Worm (Caenorhabditis elegans) whole organism, dauer: ENCODE results near the gene dkc-1.

Source experiments
- unc-62 ChIP-seq: sonication (generic microtip); optimal IDR thresholded peaks from 2 replicates; lab custom pipeline; 2017; ENCODE audit warnings: missing biosample characterization, missing genetic modification reagents, missing genetic modification characterization

dkc-1 gene

DNA sequence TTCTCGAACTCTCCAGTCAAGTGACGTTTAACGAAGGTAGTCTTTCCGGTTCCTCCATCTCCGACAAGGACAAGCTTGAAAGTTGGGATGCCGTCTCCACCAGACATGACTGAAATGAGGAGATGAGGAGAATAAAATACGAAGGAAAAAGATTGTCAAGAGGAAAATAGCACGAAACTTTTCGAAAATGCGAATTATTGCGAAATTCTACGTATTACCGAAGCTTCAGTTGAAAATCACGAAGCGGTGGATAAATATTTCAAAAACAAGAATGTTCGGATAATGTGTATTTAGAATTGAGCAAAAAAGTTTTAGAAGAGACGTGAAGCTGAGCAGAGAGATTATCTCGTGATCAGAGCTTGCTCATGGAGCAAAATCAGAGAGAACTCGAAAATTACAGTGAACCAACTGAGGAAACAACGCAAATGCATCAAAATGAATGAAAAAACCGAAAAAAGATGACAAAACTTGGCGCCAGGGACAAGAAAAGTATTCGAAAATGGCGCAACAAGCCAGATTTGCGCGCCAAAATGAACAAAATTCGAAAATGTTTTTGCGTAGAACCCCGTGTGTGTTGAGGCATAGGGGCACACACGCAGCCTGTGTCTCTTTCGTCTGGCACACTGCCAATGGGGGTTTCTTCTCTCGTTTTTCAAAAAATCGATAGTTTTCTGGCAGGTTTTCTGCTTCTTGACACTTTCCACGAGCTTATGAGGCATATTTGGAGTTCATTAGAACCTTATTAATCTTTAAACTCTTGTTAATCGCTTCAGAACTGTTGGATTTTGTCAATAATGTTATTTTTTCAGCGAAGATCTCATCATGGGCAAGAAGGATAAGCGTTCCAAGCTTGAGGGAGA lies at the start of gene dkc-1, which contains the start of gene ran-1:
Gene dkc-1 (plus strand): TSS at position 810 of the 860 bp plus-strand sequence.
Gene ran-1 (minus strand): TSS at position 109 of the 860 bp plus-strand sequence.
- TF ChIP-seq unc-62 (GFP tag; lab: Kevin White, UChicago), result no peak

DNA sequence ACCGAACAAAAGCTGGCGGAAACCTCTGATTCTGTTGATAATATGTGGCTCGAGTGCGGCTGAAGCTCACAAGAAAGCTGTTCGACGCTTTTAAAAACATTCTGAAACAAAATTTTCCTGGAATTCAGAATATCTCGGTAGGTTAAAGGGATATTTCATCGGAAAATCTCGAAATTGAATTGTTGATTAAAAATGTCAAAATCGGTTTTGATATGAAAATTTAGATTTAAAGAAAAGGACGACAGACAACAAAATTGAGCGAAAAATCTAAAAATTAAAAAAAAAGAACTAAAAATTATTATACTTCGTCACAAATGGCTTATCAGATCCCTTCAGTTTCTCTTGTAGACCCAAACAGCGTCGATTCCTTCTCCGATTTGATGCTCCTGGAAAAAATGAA lies 47.8 kb upstream of the dkc-1 start, which contains the start of gene Y39A1A.20:
Gene Y39A1A.20 (minus strand): TSS at position 101 of the 400 bp plus-strand sequence.
- no peak for TF ChIP-seq unc-62 (GFP tag; lab: Kevin White, UChicago)

DNA sequence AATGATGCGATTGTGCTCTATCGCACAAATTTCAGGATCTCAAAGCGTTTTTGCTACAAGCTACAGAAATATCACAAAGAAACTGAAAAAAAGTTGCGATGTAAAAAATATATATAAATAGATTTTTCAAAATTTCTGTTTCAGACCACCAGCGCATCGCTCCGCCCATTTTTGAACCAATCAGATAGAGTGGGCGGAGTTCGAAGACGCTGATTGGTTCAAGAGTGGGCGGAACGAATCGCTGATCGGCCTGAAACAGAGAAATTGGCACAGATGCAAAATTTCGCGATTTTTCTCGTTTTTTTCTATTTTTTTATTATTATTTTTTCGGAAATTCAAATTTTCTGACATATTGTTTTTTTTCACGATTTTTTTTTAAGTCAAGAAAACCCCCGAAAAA lies 45.4 kb upstream of the dkc-1 start:
- TF ChIP-seq unc-62 (GFP tag; lab: Kevin White, UChicago), result no peak

DNA sequence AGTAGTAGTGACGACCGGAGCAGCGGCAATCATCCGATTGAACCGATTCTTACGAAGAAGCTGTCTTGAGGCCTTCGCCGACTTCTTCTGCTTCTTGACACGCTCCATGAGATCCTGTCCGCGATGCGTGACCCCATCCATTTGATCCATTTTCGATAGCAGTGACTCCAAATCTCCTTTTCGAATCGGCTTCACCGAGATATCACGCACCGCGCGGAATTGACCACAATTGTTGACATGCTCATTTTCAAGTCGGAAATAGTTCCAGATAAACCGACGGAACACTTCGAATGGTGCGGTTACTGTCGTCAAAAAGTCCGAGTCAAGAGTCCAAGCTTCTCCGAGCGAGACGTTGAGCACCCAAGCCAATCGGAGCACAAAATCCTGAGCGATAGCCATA lies 44.4 kb upstream of the dkc-1 start:
- no peak for TF ChIP-seq unc-62 (GFP tag; lab: Kevin White, UChicago)

DNA sequence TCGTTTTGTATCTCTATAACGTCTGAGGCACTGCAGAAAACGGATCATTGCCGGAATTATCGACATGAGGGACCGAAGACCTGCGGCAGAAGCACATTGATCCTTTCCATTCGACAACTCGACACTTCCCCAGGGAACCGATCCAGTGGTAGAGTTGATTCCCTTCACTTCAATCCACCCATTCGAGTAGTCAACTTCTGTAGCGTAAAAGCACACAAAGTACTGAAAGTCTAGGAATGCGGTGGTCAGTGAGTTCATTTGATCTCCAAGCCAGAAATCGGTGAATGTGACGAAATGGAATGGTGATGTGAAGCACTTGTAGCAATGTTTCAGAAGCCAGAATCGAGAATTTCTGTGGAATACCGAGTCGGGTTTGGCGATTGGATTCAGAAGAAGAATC lies 43.7 kb upstream of the dkc-1 start:
- no peak for TF ChIP-seq unc-62 (GFP tag; lab: Kevin White, UChicago)

DNA sequence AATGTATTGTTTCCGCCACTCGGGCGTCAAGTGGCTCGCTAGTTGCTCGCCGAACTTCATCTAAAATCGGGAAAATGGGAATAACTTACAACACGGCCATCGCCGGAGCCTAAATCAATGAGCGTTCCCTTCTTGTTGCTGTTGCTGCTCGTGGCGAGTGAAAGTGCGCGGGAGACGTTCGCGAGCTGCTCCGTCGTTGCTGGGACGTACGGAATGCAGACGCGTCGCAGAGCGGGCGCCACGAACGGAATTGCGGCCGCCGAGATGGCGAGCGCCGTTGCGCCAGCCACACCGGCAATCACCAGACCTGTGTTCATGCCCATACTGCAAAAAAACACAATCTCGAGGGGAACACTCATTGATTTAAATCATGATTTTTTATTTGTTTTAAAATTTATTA lies 41.7 kb upstream of the dkc-1 start:
- no peak for TF ChIP-seq unc-62 (GFP tag; lab: Kevin White, UChicago)

DNA sequence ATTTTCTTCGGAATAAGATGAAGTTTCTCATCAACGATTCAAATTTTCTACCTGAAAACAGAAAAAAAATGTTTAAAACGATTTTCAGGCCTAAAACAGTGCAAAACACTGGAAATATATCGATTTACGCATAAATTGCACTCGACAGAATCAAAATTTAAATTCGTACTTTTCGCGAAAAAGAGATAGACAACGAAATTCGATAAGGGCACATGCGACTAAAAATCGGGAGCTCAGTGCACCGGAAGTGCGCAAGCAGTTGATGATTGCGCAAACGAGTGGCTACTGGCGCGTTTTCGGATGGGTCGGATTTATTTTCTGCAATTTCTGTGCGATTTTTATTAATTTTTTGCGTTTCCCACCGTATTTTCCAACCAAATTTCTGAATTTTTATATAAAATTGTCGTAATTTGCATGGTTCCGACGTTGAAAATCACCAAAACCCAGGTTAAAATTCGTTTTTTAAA lies 41.2 kb upstream of the dkc-1 start, which contains the start of the genes Y39A1A.21 and Y39A1A.22:
Gene Y39A1A.21 (minus strand): TSS at position 51 of the 467 bp plus-strand sequence.
Gene Y39A1A.22 (minus strand): TSS at position 57 of the 467 bp plus-strand sequence.
- TF ChIP-seq unc-62 (GFP tag; lab: Kevin White, UChicago), result no peak

DNA sequence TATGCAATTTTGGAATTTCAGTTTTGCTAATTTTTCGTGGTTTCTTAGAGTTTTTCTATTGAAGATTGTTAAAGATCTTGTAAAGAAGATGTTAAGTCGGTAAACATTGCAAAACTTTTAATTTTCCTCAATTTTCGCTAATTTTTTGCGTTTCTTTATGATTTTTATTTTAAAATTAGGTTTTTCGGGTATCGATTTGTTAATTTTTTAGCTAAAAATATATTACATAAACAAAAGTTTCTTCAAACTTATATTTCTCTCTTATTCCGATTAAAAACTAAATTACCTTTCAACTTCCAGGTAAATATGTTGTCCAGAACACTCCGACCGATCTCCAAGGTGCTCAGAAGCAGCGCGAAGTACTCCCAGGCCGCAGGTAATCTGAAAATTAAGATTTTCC lies 40.8 kb upstream of the dkc-1 start, which contains the start of gene mrpl-12:
Gene mrpl-12 (plus strand): TSS at position 301 of the 400 bp plus-strand sequence.
- no peak for TF ChIP-seq unc-62 (GFP tag; lab: Kevin White, UChicago)

DNA sequence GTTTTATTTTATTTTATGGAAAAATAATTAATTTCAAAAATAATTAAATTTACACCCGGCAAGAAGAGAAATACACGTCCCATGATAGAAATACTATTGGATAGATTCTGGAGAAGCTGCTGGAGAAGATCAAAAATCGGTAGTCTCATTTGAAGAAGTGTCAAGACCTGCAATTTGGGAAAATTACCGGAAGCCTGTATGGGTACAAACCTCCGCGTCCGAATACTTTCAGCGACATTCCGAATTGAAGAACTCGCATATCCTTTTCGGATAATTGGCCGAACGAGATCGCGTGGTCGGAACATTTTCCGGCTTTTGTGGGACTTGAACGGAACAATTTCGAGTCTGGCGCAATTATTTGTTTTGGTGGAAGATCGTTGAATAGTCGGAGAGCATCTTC lies 39.7 kb upstream of the dkc-1 start:
- no peak for TF ChIP-seq unc-62 (GFP tag; lab: Kevin White, UChicago)

DNA sequence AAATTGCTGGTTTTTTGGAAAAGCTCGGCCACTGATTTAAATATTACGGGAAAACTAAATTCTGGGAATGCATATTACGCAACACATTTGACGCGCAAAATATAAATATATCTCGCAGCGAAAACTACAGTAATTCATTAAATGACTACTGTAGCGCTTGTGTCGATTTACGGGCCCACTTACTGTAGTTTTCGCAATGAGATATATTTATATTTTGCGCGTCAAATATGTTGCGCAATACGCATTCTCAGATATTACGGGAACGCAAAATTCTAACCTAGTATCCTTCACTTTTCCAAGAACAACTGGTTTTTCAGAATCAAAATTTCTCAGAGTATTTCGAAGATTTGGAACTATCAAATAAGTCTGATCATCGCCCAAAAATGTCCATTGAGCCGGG lies 38.6 kb upstream of the dkc-1 start:
- TF ChIP-seq unc-62 (GFP tag; lab: Kevin White, UChicago), result no peak

DNA sequence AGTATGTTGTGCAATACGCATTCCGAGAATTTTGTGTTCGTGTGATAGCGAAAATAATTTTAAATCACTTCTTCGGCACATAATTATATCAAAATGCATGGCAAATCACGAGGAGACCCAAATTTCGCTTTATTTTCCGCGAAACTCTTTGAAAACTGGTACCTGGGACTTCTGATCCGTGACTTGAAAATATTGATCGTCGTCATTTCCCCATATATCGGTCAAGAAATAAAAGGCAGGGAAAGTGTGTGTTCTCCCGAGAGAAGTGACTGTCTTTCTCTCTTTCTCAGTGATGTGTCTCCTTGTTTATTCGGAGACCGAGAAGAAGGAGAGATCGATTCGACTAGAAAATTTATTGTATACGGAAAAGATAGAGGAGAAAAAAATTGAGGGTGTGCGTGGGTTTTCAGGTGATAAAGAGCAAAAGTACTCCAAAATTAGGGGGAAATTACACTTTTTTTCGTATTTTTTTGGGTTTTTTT lies 37.0 kb upstream of the dkc-1 start, which contains the start of gene W09D10.5:
Gene W09D10.5 (minus strand): TSS at position 345 of the 482 bp plus-strand sequence.
- TF ChIP-seq unc-62 (GFP tag; lab: Kevin White, UChicago), result no peak

DNA sequence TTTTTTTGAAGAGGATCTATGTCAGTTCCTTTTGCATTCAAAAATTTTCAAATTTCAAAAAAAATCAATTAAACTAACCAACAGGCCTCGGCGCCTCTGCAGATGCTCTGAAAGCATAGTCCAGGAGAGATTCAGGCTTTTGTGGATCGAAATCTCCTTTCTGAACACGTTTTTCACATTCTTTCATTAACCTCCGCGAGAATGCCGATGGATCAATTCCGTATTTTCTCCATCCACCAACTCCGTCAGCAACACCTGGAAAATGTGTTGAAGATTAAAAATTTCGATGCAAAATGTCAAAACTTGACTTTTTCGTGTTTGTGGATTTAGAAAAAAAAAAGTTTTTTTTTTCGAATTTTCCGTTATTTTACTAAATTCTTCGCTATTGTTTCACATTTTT lies 33.7 kb upstream of the dkc-1 start:
- no peak for TF ChIP-seq unc-62 (GFP tag; lab: Kevin White, UChicago)

DNA sequence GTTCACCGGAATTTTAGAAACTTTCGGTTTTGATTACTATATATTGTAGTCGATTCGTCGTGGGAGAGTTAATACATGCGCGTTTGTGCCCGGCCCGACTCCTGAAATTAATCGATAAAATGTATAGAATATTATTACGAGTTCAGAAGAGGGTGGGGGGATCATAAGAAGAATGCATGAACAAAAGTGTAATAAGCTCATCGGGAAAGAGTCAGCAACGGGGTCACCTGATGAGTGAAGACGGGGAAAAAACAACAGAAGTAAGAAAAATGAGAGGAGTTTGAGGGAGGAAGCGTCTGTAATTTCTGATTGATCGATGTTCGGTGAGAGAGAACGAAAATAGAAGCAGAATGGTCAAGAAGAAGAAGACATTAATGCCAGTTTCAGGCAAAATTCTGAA lies 32.1 kb upstream of the dkc-1 start, which contains the start of gene W09D10.4:
Gene W09D10.4 (minus strand): TSS at position 101 of the 400 bp plus-strand sequence.
- TF ChIP-seq unc-62 (GFP tag; lab: Kevin White, UChicago), result no peak

DNA sequence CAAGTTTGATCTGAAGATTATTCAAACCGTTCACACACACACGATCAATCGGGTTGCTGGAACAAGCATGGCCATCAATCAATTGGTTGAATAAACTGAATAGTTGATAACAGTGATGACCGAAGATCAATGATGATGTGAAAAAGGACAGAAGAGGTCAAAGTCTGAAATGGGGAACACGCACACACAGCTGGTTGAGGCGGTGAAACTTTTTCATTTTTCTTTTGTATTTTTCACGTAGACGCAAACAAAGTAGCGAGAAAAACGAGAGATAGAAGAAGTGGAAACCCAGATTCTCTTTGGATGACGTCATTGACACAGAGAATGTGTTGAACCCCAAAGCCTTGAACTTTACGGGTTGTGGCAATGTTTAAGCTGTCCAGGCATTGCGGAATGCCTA lies 30.8 kb upstream of the dkc-1 start:
- TF ChIP-seq unc-62 (GFP tag; lab: Kevin White, UChicago), result no peak

DNA sequence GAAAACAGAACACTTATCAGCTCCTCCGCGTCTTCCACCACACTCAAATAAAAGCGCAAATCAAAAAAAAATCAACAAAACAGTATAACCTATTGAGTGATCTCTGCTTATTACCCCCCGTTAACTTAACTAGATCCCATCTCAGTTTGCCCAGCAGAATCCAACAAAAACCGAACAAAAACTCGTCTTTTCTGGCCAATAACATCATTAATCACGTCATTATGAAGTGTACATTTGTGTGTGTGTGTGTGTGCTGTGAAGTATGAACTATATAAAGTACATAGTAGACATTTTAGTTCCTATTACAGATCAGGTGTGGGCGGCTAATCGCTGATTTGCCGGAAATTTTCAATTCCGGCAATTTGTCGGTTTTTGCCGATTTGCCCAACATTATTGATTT lies 30.2 kb upstream of the dkc-1 start:
- TF ChIP-seq unc-62 (GFP tag; lab: Kevin White, UChicago), result no peak

DNA sequence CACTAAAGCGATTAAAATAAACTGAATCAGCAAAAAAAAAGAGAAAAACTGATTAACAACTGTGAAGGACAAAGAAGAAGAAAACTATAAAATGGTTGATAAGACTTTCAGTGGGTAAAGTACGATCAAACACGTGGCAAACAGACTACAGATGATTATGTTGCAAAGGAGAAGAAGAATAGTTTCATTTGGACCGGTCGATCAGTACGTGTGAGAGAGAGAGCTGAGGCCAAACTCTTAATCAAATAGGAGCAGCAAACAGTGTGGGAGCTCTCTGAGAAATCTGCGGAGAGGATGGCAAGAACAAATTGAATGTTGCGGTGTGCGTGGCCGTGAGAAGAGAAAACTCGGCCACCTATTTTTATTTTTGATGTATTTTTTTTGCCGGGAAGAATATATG lies 29.2 kb upstream of the dkc-1 start:
- no peak for TF ChIP-seq unc-62 (GFP tag; lab: Kevin White, UChicago)
